Worm (Caenorhabditis elegans) whole organism, L4 larva: ENCODE results near the gene unc-39.

Experiments used
- F10B5.3 ChIP-seq: sonication (generic microtip); optimal IDR thresholded peaks from 2 replicates; lab custom pipeline; 2016; ENCODE audit warnings: mild to moderate bottlenecking, missing genetic modification characterization, missing compliant biosample characterization
- T20F7.1 ChIP-seq: fragments of 200-800 bp; sonication (Bioruptor generic); optimal IDR thresholded peaks from 2 replicates; lab custom pipeline; 2018; ENCODE audit warnings: mild to moderate bottlenecking, missing genetic modification characterization, missing compliant biosample characterization
- Y105C5A.15 ChIP-seq: fragments of 200-800 bp; sonication (Bioruptor generic); IDR thresholded peaks from 2 replicates; pipeline ENCODE4 v1.3.6; 2022; ENCODE audit warnings: missing genetic modification characterization, missing compliant biosample characterization
- Y48G9A.11 ChIP-seq: fragments of 200-800 bp; sonication (Bioruptor generic); IDR thresholded peaks from 2 replicates; pipeline ENCODE4 v1.3.6; 2022; ENCODE audit warnings: missing genetic modification reagents, missing genetic modification characterization, missing compliant biosample characterization
- ZK337.2 ChIP-seq: fragments of 200-800 bp; sonication (Bioruptor generic); IDR thresholded peaks from 2 replicates; pipeline ENCODE4 v1.3.6; 2022; ENCODE audit warnings: missing genetic modification reagents, missing genetic modification characterization, missing compliant biosample characterization
- aly-2 ChIP-seq: sonication (generic microtip); optimal IDR thresholded peaks from 2 replicates; lab custom pipeline; 2018; ENCODE audit warnings: missing biosample characterization, missing genetic modification characterization
- ceh-44 ChIP-seq: fragments of 200-800 bp; sonication (Bioruptor generic); IDR thresholded peaks from 2 replicates; pipeline ENCODE4 v1.3.6; 2022; ENCODE audit warnings: missing genetic modification reagents, missing genetic modification characterization, missing compliant biosample characterization
- daf-16 ChIP-seq, 3 experiments: sonication (generic microtip); optimal IDR thresholded peaks; 2 replicates each; lab custom pipeline; 2016 to 2017; ENCODE audit warnings: missing genetic modification characterization in 3 of 3, missing genetic modification reagents in 3 of 3, mild to moderate bottlenecking in 2 of 3, missing compliant biosample characterization in 2 of 3, missing biosample characterization in 1 of 3, moderate library complexity in 1 of 3
- daf-19 ChIP-seq: fragments of 200-800 bp; sonication (Bioruptor generic); conservative IDR thresholded peaks from 2 replicates; pipeline ENCODE4 v1.3.6; 2022; ENCODE audit warnings: missing genetic modification characterization, missing compliant biosample characterization
- dmd-8 ChIP-seq: fragments of 200-800 bp; sonication (Bioruptor generic); IDR thresholded peaks from 2 replicates; pipeline ENCODE4 v1.3.6; 2022; ENCODE audit warnings: missing genetic modification characterization, missing compliant biosample characterization
- dmd-9 ChIP-seq: fragments of 200-800 bp; sonication (Bioruptor generic); IDR thresholded peaks from 2 replicates; pipeline ENCODE4 v1.3.6; 2022; ENCODE audit warnings: missing genetic modification reagents, missing genetic modification characterization, missing compliant biosample characterization
- dpl-1 ChIP-seq: fragments of 150-350 bp; optimal IDR thresholded peaks from 2 replicates; lab custom pipeline; 2014; ENCODE audit warnings: missing biosample characterization, missing genetic modification reagents, missing genetic modification characterization
- dve-1 ChIP-seq: sonication (generic microtip); optimal IDR thresholded peaks from 2 replicates; lab custom pipeline; 2017; ENCODE audit warnings: antibody characterized with exemption, mild to moderate bottlenecking, missing genetic modification characterization, missing compliant biosample characterization; ENCODE audit not compliant: insufficient read depth
- egl-27 ChIP-seq: sonication (generic microtip); optimal IDR thresholded peaks from 3 replicates; lab custom pipeline; 2017; ENCODE audit warnings: missing biosample characterization, missing genetic modification reagents, missing genetic modification characterization
- egl-43 ChIP-seq: fragments of 200-800 bp; sonication (Bioruptor generic); IDR thresholded peaks from 2 replicates; pipeline ENCODE4 v1.3.6; 2022; ENCODE audit warnings: missing genetic modification reagents, missing genetic modification characterization, missing compliant biosample characterization
- fkh-10 ChIP-seq: fragments of 150-350 bp; optimal IDR thresholded peaks from 2 replicates; lab custom pipeline; 2014; ENCODE audit warnings: missing biosample characterization, missing genetic modification reagents, missing genetic modification characterization
- hlh-30 ChIP-seq: sonication (generic microtip); optimal IDR thresholded peaks from 2 replicates; lab custom pipeline; 2017; ENCODE audit warnings: antibody characterized with exemption, mild to moderate bottlenecking, missing genetic modification characterization, missing compliant biosample characterization; ENCODE audit not compliant: insufficient read depth
- hmg-1.1 ChIP-seq: fragments of 200-800 bp; sonication (Bioruptor generic); IDR thresholded peaks from 2 replicates; pipeline ENCODE4 v1.3.6; 2022; ENCODE audit warnings: missing genetic modification reagents, missing genetic modification characterization, missing compliant biosample characterization
- lim-7 ChIP-seq: fragments of 200-800 bp; sonication (Bioruptor generic); IDR thresholded peaks from 2 replicates; pipeline ENCODE4 v1.3.6; 2022; ENCODE audit warnings: missing genetic modification characterization, missing compliant biosample characterization
- lin-1 ChIP-seq: fragments of 200-800 bp; sonication (Bioruptor generic); IDR thresholded peaks from 2 replicates; pipeline ENCODE4 v1.3.6; 2022; ENCODE audit warnings: missing genetic modification reagents, missing genetic modification characterization, missing compliant biosample characterization
- madf-5 ChIP-seq, 2 experiments: fragments of 200-800 bp; sonication (Bioruptor generic); IDR thresholded peaks; 2 replicates each; pipeline ENCODE4 v1.3.6; 2022; ENCODE audit warnings: missing compliant biosample characterization in 2 of 2, missing genetic modification characterization in 2 of 2
- madf-9 ChIP-seq: fragments of 200-800 bp; sonication (Bioruptor generic); conservative IDR thresholded peaks from 2 replicates; pipeline ENCODE4 v1.3.6; 2022; ENCODE audit warnings: missing genetic modification reagents, missing genetic modification characterization, missing compliant biosample characterization
- mdl-1 ChIP-seq, 2 experiments: fragments of 150-350 bp in 1 of 2; sonication (generic microtip) in 1 of 2; optimal IDR thresholded peaks; 2 replicates each; lab custom pipeline; 2014 to 2017; ENCODE audit warnings: missing biosample characterization in 2 of 2, missing genetic modification characterization in 2 of 2
- mep-1 ChIP-seq: fragments of 150-350 bp; sonication (generic microtip); optimal IDR thresholded peaks from 3 replicates; lab custom pipeline; 2014; ENCODE audit warnings: missing biosample characterization, missing genetic modification characterization
- mes-2 ChIP-seq: sonication (generic microtip); optimal IDR thresholded peaks from 2 replicates; lab custom pipeline; 2016; ENCODE audit warnings: missing genotype, mild to moderate bottlenecking, missing genetic modification characterization, missing compliant biosample characterization; ENCODE audit not compliant: poor library complexity, severe bottlenecking
- nhr-102 ChIP-seq: sonication (generic microtip); optimal IDR thresholded peaks from 2 replicates; lab custom pipeline; 2016; ENCODE audit warnings: mild to moderate bottlenecking, missing genetic modification characterization, moderate library complexity, missing compliant biosample characterization
- nhr-28 ChIP-seq: fragments of 150-350 bp; optimal IDR thresholded peaks from 2 replicates; lab custom pipeline; 2014; ENCODE audit warnings: missing biosample characterization, missing genetic modification characterization
- nhr-41 ChIP-seq: fragments of 200-800 bp; sonication (Bioruptor generic); IDR thresholded peaks from 2 replicates; pipeline ENCODE4 v1.3.6; 2022; ENCODE audit warnings: missing genetic modification reagents, missing genetic modification characterization, missing compliant biosample characterization
- nhr-42 ChIP-seq: fragments of 200-800 bp; sonication (Bioruptor generic); IDR thresholded peaks from 2 replicates; pipeline ENCODE4 v1.3.6; 2022; ENCODE audit warnings: missing genetic modification characterization, missing compliant biosample characterization
- nhr-76 ChIP-seq: fragments of 150-350 bp; optimal IDR thresholded peaks from 2 replicates; lab custom pipeline; 2014; ENCODE audit warnings: missing biosample characterization, missing genetic modification characterization
- php-3 ChIP-seq: fragments of 200-800 bp; sonication (Bioruptor generic); IDR thresholded peaks from 2 replicates; pipeline ENCODE4 v1.3.6; 2022; ENCODE audit warnings: missing genetic modification reagents, missing genetic modification characterization, missing compliant biosample characterization
- pqm-1 ChIP-seq: sonication (generic microtip); optimal IDR thresholded peaks from 2 replicates; lab custom pipeline; 2017; ENCODE audit warnings: missing biosample characterization, missing genetic modification characterization
- rbr-2 ChIP-seq: sonication (generic microtip); optimal IDR thresholded peaks from 2 replicates; lab custom pipeline; 2016; ENCODE audit warnings: missing genotype, missing genetic modification characterization, missing compliant biosample characterization
- tag-97 ChIP-seq: fragments of 200-800 bp; sonication (Bioruptor generic); IDR thresholded peaks from 2 replicates; pipeline ENCODE4 v1.3.6; 2022; ENCODE audit warnings: missing genetic modification characterization, missing compliant biosample characterization
- tra-1 ChIP-seq: fragments of 200-800 bp; sonication (Bioruptor generic); IDR thresholded peaks from 2 replicates; pipeline ENCODE4 v1.3.6; 2022; ENCODE audit warnings: missing genetic modification reagents, missing genetic modification characterization, missing compliant biosample characterization
- unc-39 ChIP-seq: sonication (generic microtip); optimal IDR thresholded peaks from 2 replicates; lab custom pipeline; 2017; ENCODE audit warnings: missing biosample characterization, missing genetic modification characterization
- vab-7 ChIP-seq: fragments of 200-800 bp; sonication (Bioruptor generic); IDR thresholded peaks from 2 replicates; pipeline ENCODE4 v1.3.6; 2022; ENCODE audit warnings: missing genetic modification reagents, missing genetic modification characterization, missing compliant biosample characterization
- zfp-2 ChIP-seq: sonication (generic microtip); optimal IDR thresholded peaks from 2 replicates; lab custom pipeline; 2016; ENCODE audit warnings: mild to moderate bottlenecking, missing genetic modification characterization, missing compliant biosample characterization
- zip-2 ChIP-seq: fragments of 150-350 bp; optimal IDR thresholded peaks from 2 replicates; lab custom pipeline; 2014; ENCODE audit warnings: missing biosample characterization, missing genetic modification characterization
- ztf-11 ChIP-seq: fragments of 150-350 bp; optimal IDR thresholded peaks from 2 replicates; lab custom pipeline; 2014; ENCODE audit warnings: missing biosample characterization, missing genetic modification characterization

The unc-39 gene

ce11 chrV:14327776-14328175 is 45.1 kb upstream of the unc-39 start, which contains the start of gene F47B8.5:
F47B8.5 (minus strand) TSS chrV:14327876.
- no peak for TF ChIP-seq lin-1 (GFP tag; lab: Robert Waterston, UW)
- TF ChIP-seq tra-1 (GFP tag; lab: Robert Waterston, UW) = no peak
- no peak for TF ChIP-seq egl-27 (tag; lab: Kevin White, UChicago)
- TF ChIP-seq ceh-44 = no peak
- no peak for TF ChIP-seq zfp-2
- no peak for TF ChIP-seq mep-1
- TF ChIP-seq dmd-8 (GFP tag; lab: Robert Waterston, UW) = no peak
- no peak for TF ChIP-seq dve-1 (tag; lab: Kevin White, UChicago)
- no peak for TF ChIP-seq hlh-30 (tag; lab: Kevin White, UChicago)

- no peak for TF ChIP-seq lim-7 (GFP tag; lab: Robert Waterston, UW)
- TF ChIP-seq vab-7 (GFP tag; lab: Robert Waterston, UW) = no peak
- no peak for TF ChIP-seq php-3 (GFP tag; lab: Robert Waterston, UW)
- no peak for TF ChIP-seq madf-5 (GFP tag; IDR thresholded peaks at IDR 0.05; lab: Robert Waterston, UW)
- TF ChIP-seq daf-16 (GFP tag; optimal IDR thresholded peaks at IDR 0.05; lab: Kevin White, UChicago) = no peak
- no peak for TF ChIP-seq daf-16 (tag; optimal IDR thresholded peaks at IDR 0.05; lab: Kevin White, UChicago)
- TF ChIP-seq mes-2 (tag; lab: Kevin White, UChicago) = no peak
- TF ChIP-seq dpl-1 (GFP tag; lab: Kevin White, UChicago) = no peak
- no peak for TF ChIP-seq zip-2 (tag; lab: Kevin White, UChicago)
- TF ChIP-seq nhr-28 (tag; lab: Kevin White, UChicago) = no peak
- TF ChIP-seq T20F7.1 (GFP tag; lab: Kevin White, UChicago) = no peak
- no peak for TF ChIP-seq ZK337.2 (GFP tag; lab: Robert Waterston, UW)
- no peak for TF ChIP-seq F10B5.3 (tag; lab: Kevin White, UChicago)
- no peak for TF ChIP-seq nhr-76 (tag; lab: Kevin White, UChicago)
- TF ChIP-seq aly-2 (tag; lab: Kevin White, UChicago) = no peak
Measured at ce11 chrV:14328806-14329205, 44.1 kb upstream of the unc-39 start, which contains the start of gene pepm-1. pepm-1 (plus strand) TSS chrV:14329106.

- peak in 1 of 2 experiments; percentile 13 for TF ChIP-seq mdl-1 (tag; optimal IDR thresholded peaks at IDR 0.05; lab: Kevin White, UChicago)
- no peak for TF ChIP-seq tag-97
- TF ChIP-seq rbr-2 (tag; lab: Kevin White, UChicago) = no peak
- TF ChIP-seq F10B5.3 (tag; lab: Kevin White, UChicago) = no peak
- TF ChIP-seq Y48G9A.11 = no peak
- TF ChIP-seq ceh-44 = no peak
Measured at ce11 chrV:14331477-14331876, 41.4 kb upstream of the unc-39 start, which contains the start of gene F47B8.8. F47B8.8 (plus strand) TSS chrV:14331733.

ce11 chrV:14333116-14333515 is 39.8 kb upstream of the unc-39 start, which contains the start of gene srm-4:
srm-4 (plus strand) TSS chrV:14333416.
- TF ChIP-seq ztf-11 (tag; lab: Kevin White, UChicago) (no peak), aly-2 (tag; lab: Kevin White, UChicago) (no peak), nhr-42 (GFP tag; lab: Robert Waterston, UW) (no peak), fkh-10 (GFP tag; lab: Kevin White, UChicago) (no peak), nhr-41 (no peak), hmg-1.1 (GFP tag; lab: Robert Waterston, UW) (no peak), pqm-1 (no peak), lin-1 (GFP tag; lab: Robert Waterston, UW) (no peak), madf-9 (no peak), unc-39 (tag; lab: Kevin White, UChicago) (no peak), vab-7 (GFP tag; lab: Robert Waterston, UW) (no peak), egl-43 (GFP tag; lab: Robert Waterston, UW) (no peak), nhr-102 (tag; lab: Kevin White, UChicago) (no peak), daf-19 (GFP tag; lab: Robert Waterston, UW) (no peak), dmd-9 (GFP tag; lab: Robert Waterston, UW) (no peak), Y105C5A.15 (no peak)
